Fruit fly (Drosophila melanogaster) whole organism: Measurements from ENCODE around the gene Rrp1.

ENCODE experiments used
- EcR ChIP-seq, 2 experiments: fragments of >200 bp; optimal IDR thresholded peaks; 2 replicates each; lab custom pipeline; 2017; ENCODE audit warnings: missing biosample characterization in 2 of 2, missing genetic modification characterization in 2 of 2, missing genetic modification reagents in 2 of 2
- pan ChIP-seq: fragments of >200 bp; optimal IDR thresholded peaks from 2 replicates; lab custom pipeline; 2017
- usp ChIP-seq: fragments of >200 bp; optimal IDR thresholded peaks from 2 replicates; lab custom pipeline; 2017; ENCODE audit warnings: missing biosample characterization, missing genetic modification characterization, mixed read lengths

DNA sequence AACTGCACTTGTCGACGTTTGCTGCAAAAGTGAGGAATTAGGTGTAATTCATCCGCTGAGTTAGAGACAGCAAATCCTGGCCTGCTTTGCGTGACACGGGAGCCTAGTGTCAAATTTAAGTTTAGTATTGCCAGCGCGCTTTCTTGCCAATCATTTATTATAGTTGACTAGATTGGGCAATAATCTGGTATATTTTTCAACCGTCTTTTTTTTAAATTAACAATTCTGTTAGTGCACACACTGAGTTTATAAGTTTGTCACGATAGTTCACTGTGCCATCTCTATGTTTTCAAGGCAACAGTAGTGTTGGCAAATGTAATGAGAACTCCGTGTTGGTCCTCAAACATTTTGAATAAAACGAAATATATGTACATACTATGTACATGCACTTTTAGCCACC, 4.5 kb upstream of the Rrp1 start, which contains the start of the genes CG9641 and CG3165:
- TF ChIP-seq usp = no peak
- TF ChIP-seq EcR (GFP tag; optimal IDR thresholded peaks at IDR 0.05; lab: Kevin White, UChicago) = no peak
- TF ChIP-seq pan (lab: Kevin White, UChicago) = no peak
